Worm (Caenorhabditis elegans) whole organism, L1 larva: ENCODE measurements around the gene cpg-9.
A peak's percentile ranks its signal among the peaks of the same experiment; 100 is the strongest.

Experiments used
- C16A3.4 ChIP-seq: fragments of 150-350 bp; optimal IDR thresholded peaks from 2 replicates; lab custom pipeline; 2014; ENCODE audit warnings: missing biosample characterization, missing genetic modification characterization
- C34B4.2 ChIP-seq: sonication (generic microtip); optimal IDR thresholded peaks from 2 replicates; lab custom pipeline; 2017; ENCODE audit warnings: mild to moderate bottlenecking, missing genetic modification characterization, missing compliant biosample characterization
- F16B12.6 ChIP-seq: fragments of 150-350 bp; optimal IDR thresholded peaks from 2 replicates; lab custom pipeline; 2014; ENCODE audit warnings: missing biosample characterization, missing genetic modification characterization
- Y116A8C.19 ChIP-seq: sonication (generic microtip); optimal IDR thresholded peaks from 2 replicates; lab custom pipeline; 2016; ENCODE audit warnings: missing compliant biosample characterization, missing genetic modification characterization, borderline replicate concordance
- alr-1 ChIP-seq: fragments of 200-800 bp; sonication (Bioruptor generic); optimal IDR thresholded peaks from 2 replicates; lab custom pipeline; 2018; ENCODE audit warnings: borderline replicate concordance, mild to moderate bottlenecking, missing genetic modification characterization, missing compliant biosample characterization
- aly-2 ChIP-seq: fragments of 150-350 bp; optimal IDR thresholded peaks from 2 replicates; lab custom pipeline; 2014; ENCODE audit warnings: missing biosample characterization, missing genetic modification characterization
- ama-1 ChIP-seq: fragments of 150-350 bp; optimal IDR thresholded peaks from 2 replicates; lab custom pipeline; 2014
- blmp-1 ChIP-seq: fragments of 150-350 bp; optimal IDR thresholded peaks from 2 replicates; lab custom pipeline; 2014; ENCODE audit warnings: missing biosample characterization, missing genetic modification characterization
- ceh-63 ChIP-seq: fragments of 200-800 bp; sonication (Bioruptor generic); optimal IDR thresholded peaks from 2 replicates; lab custom pipeline; 2018; ENCODE audit warnings: mild to moderate bottlenecking, missing genetic modification characterization, missing compliant biosample characterization
- ceh-82 ChIP-seq, 3 experiments: fragments of 150-350 bp in 1 of 3; sonication (generic microtip) in 2 of 3; optimal IDR thresholded peaks; 2 replicates each; lab custom pipeline; 2014 to 2017; ENCODE audit warnings: missing biosample characterization in 3 of 3, missing genetic modification characterization in 3 of 3
- ceh-90 ChIP-seq: sonication (generic microtip); optimal IDR thresholded peaks from 2 replicates; lab custom pipeline; 2016; ENCODE audit warnings: missing genetic modification characterization, missing compliant biosample characterization
- ces-1 ChIP-seq: fragments of 150-350 bp; optimal IDR thresholded peaks from 2 replicates; lab custom pipeline; 2014; ENCODE audit warnings: missing biosample characterization, missing genetic modification reagents, missing genetic modification characterization
- dpl-1 ChIP-seq, 3 experiments: fragments of 150-350 bp in 2 of 3; sonication (generic microtip) in 1 of 3; optimal IDR thresholded peaks; 2 replicates each; lab custom pipeline; 2014 to 2017; ENCODE audit warnings: missing biosample characterization in 3 of 3, missing genetic modification characterization in 3 of 3, missing genetic modification reagents in 3 of 3
- dsc-1 ChIP-seq: sonication (generic microtip); optimal IDR thresholded peaks from 2 replicates; lab custom pipeline; 2016; ENCODE audit warnings: mild to moderate bottlenecking, missing genetic modification characterization, missing compliant biosample characterization
- elt-2 ChIP-seq: sonication (generic microtip); optimal IDR thresholded peaks from 2 replicates; lab custom pipeline; 2016; ENCODE audit warnings: missing genetic modification characterization, mild to moderate bottlenecking, inconsistent platforms, missing compliant biosample characterization, missing genetic modification reagents
- fkh-10 ChIP-seq: sonication (generic microtip); optimal IDR thresholded peaks from 2 replicates; lab custom pipeline; 2017; ENCODE audit warnings: missing biosample characterization, missing genetic modification reagents, missing genetic modification characterization
- fkh-4 ChIP-seq: sonication (generic microtip); optimal IDR thresholded peaks from 2 replicates; lab custom pipeline; 2016; ENCODE audit warnings: missing compliant biosample characterization, missing genetic modification characterization, borderline replicate concordance
- fkh-8 ChIP-seq: sonication (generic microtip); optimal IDR thresholded peaks from 2 replicates; lab custom pipeline; 2016; ENCODE audit warnings: mild to moderate bottlenecking, missing genetic modification characterization, missing compliant biosample characterization
- hlh-17 ChIP-seq: fragments of 200-800 bp; sonication (Bioruptor generic); optimal IDR thresholded peaks from 2 replicates; lab custom pipeline; 2018; ENCODE audit warnings: missing genetic modification characterization, mild to moderate bottlenecking, missing compliant biosample characterization, moderate library complexity, borderline replicate concordance
- irx-1 ChIP-seq: sonication (generic microtip); optimal IDR thresholded peaks from 2 replicates; lab custom pipeline; 2016; ENCODE audit warnings: missing genetic modification characterization, missing compliant biosample characterization
- isw-1 ChIP-seq: fragments of 200-800 bp; sonication (Bioruptor generic); IDR thresholded peaks from 2 replicates; pipeline ENCODE4 v1.3.6; 2022; ENCODE audit warnings: missing genetic modification characterization, missing compliant biosample characterization
- jun-1 ChIP-seq: fragments of 150-350 bp; optimal IDR thresholded peaks from 2 replicates; lab custom pipeline; 2014; ENCODE audit warnings: missing biosample characterization, missing genetic modification reagents, missing genetic modification characterization
- lin-14 ChIP-seq: fragments of 200-800 bp; sonication (Bioruptor generic); optimal IDR thresholded peaks from 2 replicates; lab custom pipeline; 2018; ENCODE audit warnings: mild to moderate bottlenecking, missing genetic modification characterization, moderate library complexity, missing compliant biosample characterization
- lin-15B ChIP-seq: fragments of 150-350 bp; sonication (generic microtip); optimal IDR thresholded peaks from 3 replicates; lab custom pipeline; 2014; ENCODE audit warnings: missing biosample characterization, missing genetic modification characterization
- lin-39 ChIP-seq: fragments of 150-350 bp; optimal IDR thresholded peaks from 2 replicates; lab custom pipeline; 2014; ENCODE audit warnings: missing biosample characterization, missing genetic modification reagents, missing genetic modification characterization
- lir-3 ChIP-seq: sonication (generic microtip); optimal IDR thresholded peaks from 2 replicates; lab custom pipeline; 2016; ENCODE audit warnings: mild to moderate bottlenecking, missing genetic modification characterization, moderate library complexity, missing compliant biosample characterization; ENCODE audit not compliant: poor library complexity
- lsy-2 ChIP-seq, 2 experiments: fragments of 150-350 bp; optimal IDR thresholded peaks; 2 replicates each; lab custom pipeline; 2014; ENCODE audit warnings: missing biosample characterization in 2 of 2, missing genetic modification characterization in 2 of 2
- mab-9 ChIP-seq: fragments of 200-800 bp; sonication (Bioruptor generic); IDR thresholded peaks from 2 replicates; pipeline ENCODE4 v1.3.6; 2022; ENCODE audit warnings: missing genetic modification reagents, missing genetic modification characterization, missing compliant biosample characterization
- mdl-1 ChIP-seq, 2 experiments: fragments of 150-350 bp; optimal IDR thresholded peaks; 2 replicates each; lab custom pipeline; 2014 to 2017; ENCODE audit warnings: missing biosample characterization in 2 of 2, missing genetic modification characterization in 2 of 2, inconsistent platforms in 1 of 2
- mep-1 ChIP-seq: fragments of 150-350 bp; optimal IDR thresholded peaks from 2 replicates; lab custom pipeline; 2014; ENCODE audit warnings: missing biosample characterization, missing genetic modification characterization
- nhr-11 ChIP-seq: fragments of 150-350 bp; optimal IDR thresholded peaks from 2 replicates; lab custom pipeline; 2014; ENCODE audit warnings: missing biosample characterization, missing genetic modification characterization
- nhr-19 ChIP-seq: fragments of 200-800 bp; sonication (Bioruptor generic); conservative IDR thresholded peaks from 2 replicates; pipeline ENCODE4 v1.3.6; 2022; ENCODE audit warnings: missing genetic modification characterization, missing compliant biosample characterization
- nhr-47 ChIP-seq: sonication (generic microtip); optimal IDR thresholded peaks from 2 replicates; lab custom pipeline; 2016; ENCODE audit warnings: mild to moderate bottlenecking, missing genetic modification characterization, moderate library complexity, missing compliant biosample characterization
- nhr-76 ChIP-seq: sonication (generic microtip); optimal IDR thresholded peaks from 2 replicates; lab custom pipeline; 2017; ENCODE audit warnings: missing biosample characterization, missing genetic modification characterization
- nhr-77 ChIP-seq: fragments of 150-350 bp; optimal IDR thresholded peaks from 2 replicates; lab custom pipeline; 2014; ENCODE audit warnings: missing biosample characterization, missing genetic modification characterization
- nhr-84 ChIP-seq: sonication (generic microtip); optimal IDR thresholded peaks from 2 replicates; lab custom pipeline; 2017; ENCODE audit warnings: missing biosample characterization, missing genetic modification characterization
- nhr-85 ChIP-seq: sonication (generic microtip); peaks from one replicate; lab custom pipeline; 2016; ENCODE audit warnings: missing genetic modification characterization, inconsistent platforms, missing compliant biosample characterization
- nhr-90 ChIP-seq: sonication (generic microtip); optimal IDR thresholded peaks from 2 replicates; lab custom pipeline; 2016; ENCODE audit warnings: mild to moderate bottlenecking, missing genetic modification characterization, missing compliant biosample characterization; ENCODE audit not compliant: poor library complexity
- pag-3 ChIP-seq: sonication (generic microtip); optimal IDR thresholded peaks from 2 replicates; lab custom pipeline; 2017; ENCODE audit warnings: missing genetic modification characterization, mild to moderate bottlenecking, missing compliant biosample characterization, antibody characterized with exemption, borderline replicate concordance; ENCODE audit not compliant: insufficient read depth
- pax-3 ChIP-seq: fragments of 200-800 bp; sonication (Bioruptor generic); optimal IDR thresholded peaks from 2 replicates; lab custom pipeline; 2018; ENCODE audit warnings: mild to moderate bottlenecking, missing genetic modification characterization, moderate library complexity, missing compliant biosample characterization
- rnt-1 ChIP-seq: sonication (generic microtip); optimal IDR thresholded peaks from 2 replicates; lab custom pipeline; 2016; ENCODE audit warnings: mild to moderate bottlenecking, missing genetic modification characterization, moderate library complexity, missing compliant biosample characterization
- skn-1 ChIP-seq: fragments of 150-350 bp; optimal IDR thresholded peaks from 2 replicates; lab custom pipeline; 2014; ENCODE audit warnings: missing biosample characterization, missing genetic modification characterization
- snu-23 ChIP-seq: sonication (generic microtip); optimal IDR thresholded peaks from 2 replicates; lab custom pipeline; 2016; ENCODE audit warnings: missing genetic modification characterization, missing compliant biosample characterization
- sptf-1 ChIP-seq: fragments of 150-350 bp; optimal IDR thresholded peaks from 2 replicates; lab custom pipeline; 2014; ENCODE audit warnings: missing biosample characterization, missing genetic modification characterization
- swsn-7 ChIP-seq: sonication (generic microtip); optimal IDR thresholded peaks from 2 replicates; lab custom pipeline; 2016; ENCODE audit warnings: missing genetic modification characterization, missing compliant biosample characterization
- tbx-2 ChIP-seq: sonication (generic microtip); optimal IDR thresholded peaks from 2 replicates; lab custom pipeline; 2016; ENCODE audit warnings: missing genetic modification characterization, missing compliant biosample characterization
- tlp-1 ChIP-seq: fragments of 150-350 bp; optimal IDR thresholded peaks from 2 replicates; lab custom pipeline; 2014; ENCODE audit warnings: missing biosample characterization, missing genetic modification characterization
- unc-30 ChIP-seq: sonication (generic microtip); optimal IDR thresholded peaks from 2 replicates; lab custom pipeline; 2017; ENCODE audit warnings: missing biosample characterization, missing genetic modification characterization
- unc-62 ChIP-seq: fragments of 150-350 bp; optimal IDR thresholded peaks from 2 replicates; lab custom pipeline; 2014; ENCODE audit warnings: missing biosample characterization, missing genetic modification reagents, missing genetic modification characterization
- vab-15 ChIP-seq: sonication (generic microtip); optimal IDR thresholded peaks from 2 replicates; lab custom pipeline; 2017; ENCODE audit warnings: missing genotype, mild to moderate bottlenecking, missing genetic modification characterization, missing compliant biosample characterization
- zip-4 ChIP-seq: fragments of 200-800 bp; sonication (Bioruptor generic); optimal IDR thresholded peaks from 2 replicates; lab custom pipeline; 2018; ENCODE audit warnings: mild to moderate bottlenecking, missing genetic modification characterization, moderate library complexity, missing compliant biosample characterization
- ztf-11 ChIP-seq, 2 experiments: sonication (generic microtip); optimal IDR thresholded peaks; 2 replicates each; lab custom pipeline; 2016 to 2017; ENCODE audit warnings: missing genetic modification characterization in 2 of 2, missing biosample characterization in 1 of 2, missing compliant biosample characterization in 1 of 2

The cpg-9 gene

DNA sequence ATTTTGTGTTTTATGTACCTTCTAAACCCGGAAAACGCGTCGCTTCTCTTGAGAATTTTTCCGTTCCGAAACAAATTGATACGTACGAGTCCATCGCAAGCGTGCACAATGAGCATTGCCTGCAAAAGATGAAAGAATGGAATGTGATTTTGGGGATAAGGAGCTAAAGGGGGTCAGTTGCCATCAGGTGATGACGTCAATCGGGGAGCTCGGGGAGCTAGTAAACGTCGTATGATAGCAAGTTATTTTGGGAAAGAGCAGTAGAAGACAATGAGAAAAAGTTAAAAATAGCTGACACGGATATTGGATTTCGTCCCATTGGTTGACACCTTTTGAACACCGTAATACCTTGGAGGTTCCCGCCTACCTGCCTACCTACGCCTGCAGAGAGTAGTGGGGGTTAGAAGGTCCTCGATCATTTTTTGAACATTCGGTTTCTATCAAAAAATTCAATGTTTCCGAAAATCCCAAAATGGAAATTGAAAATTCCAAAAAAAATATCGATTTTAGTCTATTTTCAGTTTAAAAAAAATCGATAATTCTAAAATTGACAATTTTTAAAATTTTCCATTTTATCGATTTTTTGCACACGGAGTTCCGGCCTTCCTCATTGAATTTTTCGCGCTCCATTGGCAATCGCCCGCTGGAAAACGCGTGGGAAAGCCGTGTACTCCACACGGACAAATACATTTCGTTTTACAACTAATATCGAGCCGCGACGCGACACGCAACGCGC lies 44.0 kb downstream of the cpg-9 start:
- TF ChIP-seq dsc-1 (tag; lab: Kevin White, UChicago) = no peak
- TF ChIP-seq dpl-1 (GFP tag; optimal IDR thresholded peaks at IDR 0.05; lab: Kevin White, UChicago) = no peak
- TF ChIP-seq lin-15B (tag; lab: Kevin White, UChicago) = no peak
- TF ChIP-seq tbx-2 (tag; lab: Kevin White, UChicago) = no peak
- TF ChIP-seq elt-2 (tag; lab: Kevin White, UChicago) = no peak
- no peak for TF ChIP-seq vab-15 (tag; lab: Kevin White, UChicago)
- no peak for TF ChIP-seq hlh-17
- TF ChIP-seq sptf-1 (tag; lab: Kevin White, UChicago) = no peak
- TF ChIP-seq pag-3 = no peak
- no peak for TF ChIP-seq tlp-1 (tag; lab: Kevin White, UChicago)
- no peak for TF ChIP-seq pax-3 (tag; lab: Kevin White, UChicago)
- peak; percentile 11 to 58 for TF ChIP-seq lsy-2 (tag; optimal IDR thresholded peaks at IDR 0.05; lab: Kevin White, UChicago)
- no peak for TF ChIP-seq alr-1 (tag; lab: Kevin White, UChicago)
- TF ChIP-seq ceh-63 (GFP tag; lab: Kevin White, UChicago) = no peak
- no peak for TF ChIP-seq lin-39 (tag; lab: Kevin White, UChicago)
- no peak for TF ChIP-seq ama-1
- TF ChIP-seq nhr-85 = no peak
- no peak for TF ChIP-seq unc-62 (GFP tag; lab: Kevin White, UChicago)
- no peak for TF ChIP-seq nhr-11
- TF ChIP-seq F16B12.6 (tag; lab: Kevin White, UChicago) = no peak
- TF ChIP-seq mab-9 = no peak
- no peak for TF ChIP-seq blmp-1 (tag; lab: Kevin White, UChicago)
- no peak for TF ChIP-seq swsn-7 (tag; lab: Kevin White, UChicago)
- peak in 1 of 2 experiments; percentile 44 for TF ChIP-seq mdl-1 (tag; optimal IDR thresholded peaks at IDR 0.05; lab: Kevin White, UChicago)
- TF ChIP-seq nhr-47 = no peak
- TF ChIP-seq ceh-90 (tag; lab: Kevin White, UChicago) = no peak
- TF ChIP-seq lin-14 = peak; percentile 45
- TF ChIP-seq mep-1 (tag; lab: Kevin White, UChicago) = no peak
- no peak for TF ChIP-seq zip-4 (GFP tag; lab: Kevin White, UChicago)
- no peak for TF ChIP-seq lir-3
- no peak for TF ChIP-seq C16A3.4 (tag; lab: Kevin White, UChicago)
- TF ChIP-seq skn-1 (tag; lab: Kevin White, UChicago) = no peak
- no peak for TF ChIP-seq aly-2 (tag; lab: Kevin White, UChicago)
- TF ChIP-seq irx-1 (tag; lab: Kevin White, UChicago) = no peak
- no peak for TF ChIP-seq jun-1 (tag; lab: Kevin White, UChicago)
- TF ChIP-seq C34B4.2 = no peak
- TF ChIP-seq isw-1 (GFP tag; lab: Robert Waterston, UW) = no peak
- TF ChIP-seq unc-30 (tag; lab: Kevin White, UChicago) = no peak
- TF ChIP-seq nhr-90 (tag; lab: Kevin White, UChicago) = no peak
- no peak for TF ChIP-seq ztf-11 (tag; optimal IDR thresholded peaks at IDR 0.05; lab: Kevin White, UChicago)
- peak; percentile 29 for TF ChIP-seq snu-23
- no peak for TF ChIP-seq nhr-84 (tag; lab: Kevin White, UChicago)
- TF ChIP-seq Y116A8C.19 (tag; lab: Kevin White, UChicago) = no peak
- TF ChIP-seq ceh-82 (tag; optimal IDR thresholded peaks at IDR 0.05; lab: Kevin White, UChicago) = no peak
- TF ChIP-seq nhr-19 (GFP tag; lab: Robert Waterston, UW) = peak; percentile 64
- no peak for TF ChIP-seq ces-1
- TF ChIP-seq fkh-8 (tag; lab: Kevin White, UChicago) = no peak
- no peak for TF ChIP-seq nhr-76 (tag; lab: Kevin White, UChicago)
- no peak for TF ChIP-seq fkh-4 (tag; lab: Kevin White, UChicago)
- peak; percentile 89 for TF ChIP-seq rnt-1 (tag; lab: Kevin White, UChicago)
- TF ChIP-seq nhr-77 (tag; lab: Kevin White, UChicago) = no peak
- TF ChIP-seq fkh-10 = no peak
